Worm (Caenorhabditis elegans): ENCODE results near the gene pstk-1.
A peak's percentile ranks its signal among the peaks of the same experiment; 100 is the strongest.

Gene pstk-1

DNA sequence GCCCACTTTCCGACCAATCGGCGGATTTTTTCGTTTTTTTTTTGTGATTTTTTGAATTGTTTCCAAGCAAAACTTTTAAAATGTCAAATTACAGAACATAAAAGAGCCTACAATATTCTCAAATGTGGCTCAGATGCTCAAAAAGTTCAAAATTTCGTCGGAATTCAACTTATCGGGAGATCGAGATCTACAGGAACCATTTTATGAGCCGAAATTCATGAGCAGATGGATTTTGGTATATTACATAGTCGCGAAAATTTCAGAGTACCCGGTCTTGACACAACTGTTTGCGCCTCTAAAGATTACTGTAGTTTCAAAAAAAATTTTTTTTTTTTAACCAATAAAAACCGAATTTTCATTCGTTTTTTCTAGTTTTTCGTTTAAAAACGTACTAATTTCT is 7.4 kb upstream of the pstk-1 start:
- TF ChIP-seq F16B12.6 (tag; optimal IDR thresholded peaks at IDR 0.05) (no peak), efl-1 (optimal IDR thresholded peaks at IDR 0.05) (no peak), efl-1 (GFP tag; optimal IDR thresholded peaks at IDR 0.05 in 1 of 2) (peak in 1 of 2 experiments; percentile 88), hlh-17 (GFP tag; optimal IDR thresholded peaks at IDR 0.05; ENCODE audit: borderline replicate concordance) (no peak), nhr-12 (tag; optimal IDR thresholded peaks at IDR 0.05) (no peak)

- TF ChIP-seq unc-62 (GFP tag; optimal IDR thresholded peaks at IDR 0.05) (no peak), egl-13 (tag; optimal IDR thresholded peaks at IDR 0.05) (no peak), snu-23 (GFP tag; optimal IDR thresholded peaks at IDR 0.05) (no peak), jun-1 (tag; optimal IDR thresholded peaks at IDR 0.05) (no peak), ceh-82 (tag; optimal IDR thresholded peaks at IDR 0.05) (no peak), F16B12.6 (tag; optimal IDR thresholded peaks at IDR 0.05) (no peak), ceh-88 (GFP tag; IDR thresholded peaks at IDR 0.05) (no peak), mab-9 (GFP tag; IDR thresholded peaks at IDR 0.05) (no peak), nhr-11 (tag; optimal IDR thresholded peaks at IDR 0.05) (no peak), hlh-17 (GFP tag; optimal IDR thresholded peaks at IDR 0.05; ENCODE audit: borderline replicate concordance) (no peak), blmp-1 (tag; optimal IDR thresholded peaks at IDR 0.05) (no peak), nhr-77 (tag; optimal IDR thresholded peaks at IDR 0.05) (no peak), nhr-47 (tag; optimal IDR thresholded peaks at IDR 0.05) (no peak), ama-1 (optimal IDR thresholded peaks at IDR 0.05) (no peak), lin-35 (GFP tag; optimal IDR thresholded peaks at IDR 0.05) (no peak)
These were observed 2.5 kb downstream of the pstk-1 start, which contains the start of gene Y49E10.29 for ce11 chrIII:12468869-12469268. Y49E10.29 (plus strand) TSS chrIII:12469169.

DNA sequence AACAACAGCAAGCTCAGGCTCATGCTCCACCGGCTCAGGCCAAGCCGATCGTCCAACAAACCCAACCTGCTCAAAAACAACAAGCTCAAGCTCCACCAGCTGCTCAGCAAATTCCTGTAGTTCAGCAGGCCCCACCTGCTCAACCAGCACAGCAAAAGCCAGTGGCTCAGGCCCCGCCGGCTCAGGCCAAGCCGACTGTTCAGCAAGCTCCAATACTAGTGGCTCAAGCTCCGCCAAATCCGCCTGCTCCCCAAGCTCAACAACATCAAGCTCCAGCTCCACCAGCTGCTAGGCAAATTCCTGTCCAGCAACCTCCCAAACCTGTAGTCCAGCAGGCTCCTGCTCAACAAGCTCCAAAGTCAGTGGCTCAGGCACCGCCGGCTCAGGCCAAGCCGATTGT is 3.4 kb downstream of the pstk-1 start:
- TF ChIP-seq mdl-1 (tag; optimal IDR thresholded peaks at IDR 0.05) (no peak), pqm-1 (tag; optimal IDR thresholded peaks at IDR 0.05) (no peak), lir-3 (tag; optimal IDR thresholded peaks at IDR 0.05; ENCODE audit: poor library complexity) (no peak), zag-1 (tag; optimal IDR thresholded peaks at IDR 0.05) (no peak), nhr-71 (tag; optimal IDR thresholded peaks at IDR 0.05) (no peak), pax-3 (tag; optimal IDR thresholded peaks at IDR 0.05) (no peak), fkh-4 (tag; optimal IDR thresholded peaks at IDR 0.05; ENCODE audit: borderline replicate concordance) (no peak), lin-39 (tag; optimal IDR thresholded peaks at IDR 0.05) (no peak), Y116A8C.19 (tag; optimal IDR thresholded peaks at IDR 0.05; ENCODE audit: borderline replicate concordance) (no peak), nhr-84 (tag; optimal IDR thresholded peaks at IDR 0.05) (no peak), snpc-4 (tag; optimal IDR thresholded peaks at IDR 0.05) (no peak), pag-3 (tag; optimal IDR thresholded peaks at IDR 0.05; ENCODE audit: borderline replicate concordance, insufficient read depth) (no peak), ces-1 (GFP tag; optimal IDR thresholded peaks at IDR 0.05) (no peak), efl-3 (GFP tag; optimal IDR thresholded peaks at IDR 0.05) (no peak), ama-1 (optimal IDR thresholded peaks at IDR 0.05) (no peak), mab-9 (GFP tag; IDR thresholded peaks at IDR 0.05) (no peak)

- no peak for TF ChIP-seq isw-1 (GFP tag; IDR thresholded peaks at IDR 0.05)
- no peak for TF ChIP-seq lin-14 (GFP tag; optimal IDR thresholded peaks at IDR 0.05)
- no peak for TF ChIP-seq nhr-47 (tag; optimal IDR thresholded peaks at IDR 0.05)
- TF ChIP-seq egl-27 (tag; optimal IDR thresholded peaks at IDR 0.05) = no peak
- no peak for TF ChIP-seq elt-3 (tag; optimal IDR thresholded peaks at IDR 0.05)
- TF ChIP-seq lin-35 (GFP tag; optimal IDR thresholded peaks at IDR 0.05) = no peak
- no peak for TF ChIP-seq ceh-8 (GFP tag; optimal IDR thresholded peaks at IDR 0.05)
- no peak for TF ChIP-seq ztf-11 (tag; optimal IDR thresholded peaks at IDR 0.05)
- no peak for TF ChIP-seq ets-5 (GFP tag; IDR thresholded peaks at IDR 0.05)
- no peak for TF ChIP-seq efl-1 (optimal IDR thresholded peaks at IDR 0.05)
- no peak for TF ChIP-seq efl-1 (GFP tag; optimal IDR thresholded peaks at IDR 0.05 in 1 of 2)
- no peak for TF ChIP-seq Y116A8C.19 (tag; optimal IDR thresholded peaks at IDR 0.05; ENCODE audit: borderline replicate concordance)
These were observed 4.2 kb downstream of the pstk-1 start for ce11 chrIII:12470589-12470988.

All from whole organism, L1 larva.